Worm (Caenorhabditis elegans) whole organism, L4 larva: Measurements from ENCODE around the gene srbc-62.

ENCODE experiments used
- dmd-9 ChIP-seq: fragments of 200-800 bp; sonication (Bioruptor generic); IDR thresholded peaks from 2 replicates; pipeline ENCODE4 v1.3.6; 2022; ENCODE audit warnings: missing genetic modification reagents, missing genetic modification characterization, missing compliant biosample characterization
- dve-1 ChIP-seq: sonication (generic microtip); optimal IDR thresholded peaks from 2 replicates; lab custom pipeline; 2017; ENCODE audit warnings: antibody characterized with exemption, mild to moderate bottlenecking, missing genetic modification characterization, missing compliant biosample characterization; ENCODE audit not compliant: insufficient read depth
- hlh-30 ChIP-seq: sonication (generic microtip); optimal IDR thresholded peaks from 2 replicates; lab custom pipeline; 2017; ENCODE audit warnings: antibody characterized with exemption, mild to moderate bottlenecking, missing genetic modification characterization, missing compliant biosample characterization; ENCODE audit not compliant: insufficient read depth
- nhr-102 ChIP-seq: sonication (generic microtip); optimal IDR thresholded peaks from 2 replicates; lab custom pipeline; 2016; ENCODE audit warnings: mild to moderate bottlenecking, missing genetic modification characterization, moderate library complexity, missing compliant biosample characterization
- nhr-111 ChIP-seq: fragments of 200-800 bp; sonication (Bioruptor generic); optimal IDR thresholded peaks from 2 replicates; lab custom pipeline; 2018; ENCODE audit warnings: mild to moderate bottlenecking, missing genetic modification characterization, missing compliant biosample characterization
- nhr-28 ChIP-seq: fragments of 150-350 bp; optimal IDR thresholded peaks from 2 replicates; lab custom pipeline; 2014; ENCODE audit warnings: missing biosample characterization, missing genetic modification characterization
- snpc-4 ChIP-seq: fragments of 150-350 bp; optimal IDR thresholded peaks from 2 replicates; lab custom pipeline; 2014; ENCODE audit warnings: missing biosample characterization, missing genetic modification characterization
- unc-62 ChIP-seq, 3 experiments: fragments of 150-350 bp in 1 of 3; sonication (generic microtip); optimal IDR thresholded peaks in 2 of 3; peaks in 1 of 3; 1 replicate in 1 of 3; 2 replicates in 2 of 3; lab custom pipeline; 2014 to 2017; ENCODE audit warnings: missing biosample characterization in 3 of 3, missing genetic modification characterization in 3 of 3, missing genetic modification reagents in 3 of 3, missing genotype in 1 of 3
- zag-1 ChIP-seq: fragments of 150-350 bp; optimal IDR thresholded peaks from 2 replicates; lab custom pipeline; 2014; ENCODE audit warnings: missing biosample characterization, missing genetic modification characterization
- ztf-11 ChIP-seq: fragments of 150-350 bp; optimal IDR thresholded peaks from 2 replicates; lab custom pipeline; 2014; ENCODE audit warnings: missing biosample characterization, missing genetic modification characterization

DNA sequence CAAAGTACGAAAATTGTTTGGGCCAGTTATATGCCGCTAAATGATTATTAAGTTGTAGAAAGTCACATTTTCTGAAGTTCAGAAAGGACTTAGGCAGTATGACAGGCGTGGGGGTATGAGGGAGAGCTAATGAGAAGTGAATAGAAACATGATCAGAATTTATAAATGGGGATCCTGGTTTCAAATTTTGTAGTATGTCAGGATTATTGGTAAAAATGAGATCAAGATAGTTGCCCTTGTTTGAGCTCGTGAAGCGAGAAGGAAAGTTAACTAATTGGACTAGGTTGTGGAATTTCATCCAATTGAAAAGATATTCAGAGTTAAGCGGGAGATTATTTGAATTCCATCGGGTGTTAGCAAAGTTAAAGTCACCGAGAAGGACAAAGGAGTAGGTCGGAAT lies 14.6 kb downstream of the srbc-62 start:
- TF ChIP-seq nhr-28 (tag; lab: Kevin White, UChicago) (no peak), snpc-4 (no peak), dve-1 (tag; lab: Kevin White, UChicago) (no peak), nhr-111 (no peak), zag-1 (tag; lab: Kevin White, UChicago) (no peak), hlh-30 (tag; lab: Kevin White, UChicago) (no peak), dmd-9 (GFP tag; lab: Robert Waterston, UW) (no peak), unc-62 (GFP tag; optimal IDR thresholded peaks at IDR 0.05 in 1 of 2; lab: Kevin White, UChicago) (peak in 1 of 2 experiments; percentile 98), unc-62 (tag; optimal IDR thresholded peaks at IDR 0.05; lab: Kevin White, UChicago) (no peak), ztf-11 (tag; lab: Kevin White, UChicago) (no peak), nhr-102 (no peak)
